Fruit fly (Drosophila melanogaster) Kc167 (cell line): ENCODE measurements around the gene CG31848.

ENCODE experiments used
- Myc ChIP-seq: fragments of >200 bp; optimal IDR thresholded peaks from 2 replicates; lab custom pipeline; 2017; ENCODE audit warnings: missing external identifiers
- h ChIP-seq: fragments of >200 bp; optimal IDR thresholded peaks from 3 replicates; lab custom pipeline; 2018; ENCODE audit warnings: missing external identifiers
- insv ChIP-seq: fragments of >200 bp; optimal IDR thresholded peaks from 3 replicates; lab custom pipeline; 2018; ENCODE audit warnings: missing external identifiers
- psq ChIP-seq: fragments of >200 bp; optimal IDR thresholded peaks from 2 replicates; lab custom pipeline; 2017; ENCODE audit warnings: missing external identifiers

DNA sequence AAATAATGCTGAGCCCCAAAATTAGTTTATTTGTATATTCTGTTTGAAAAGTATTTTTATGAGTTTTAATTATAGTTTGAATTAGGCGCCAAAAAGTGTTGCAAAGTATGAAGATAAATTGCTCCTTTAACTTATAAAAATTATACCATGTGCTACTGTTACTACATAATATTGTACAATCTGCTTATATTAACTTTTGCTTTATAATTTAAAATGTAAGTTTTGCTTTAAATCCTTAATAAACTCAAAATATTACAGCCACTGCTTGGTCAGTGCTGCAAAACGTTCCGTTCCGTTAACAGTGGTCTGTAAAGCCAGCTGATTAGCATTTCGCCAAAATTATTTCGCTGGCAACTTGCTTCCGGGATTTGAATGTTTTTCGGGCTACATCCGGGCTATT, 24.0 kb upstream of the CG31848 start, which contains the start of gene CG31729:
- TF ChIP-seq insv (lab: Kevin White, UChicago) (no peak), h (lab: Kevin White, UChicago) (no peak), psq (no peak), Myc (no peak)
